Worm (Caenorhabditis elegans): ENCODE data around the gene ZK488.6.

The ZK488.6 gene

ce11 chrV:559940-560339 is 30.3 kb upstream of the ZK488.6 start, which contains the start of gene srx-7:
Gene srx-7 (plus strand): TSS chrV:560195.
- no peak for TF ChIP-seq ham-2 (GFP tag; optimal IDR thresholded peaks at IDR 0.05)
- TF ChIP-seq mep-1 (tag; optimal IDR thresholded peaks at IDR 0.05) = no peak
- no peak for TF ChIP-seq cnd-1 (tag; optimal IDR thresholded peaks at IDR 0.05)
- TF ChIP-seq lin-13 (tag; optimal IDR thresholded peaks at IDR 0.05) = no peak
- TF ChIP-seq elt-1 (tag; optimal IDR thresholded peaks at IDR 0.05; ENCODE audit: borderline replicate concordance, insufficient read depth) = no peak

ce11 chrV:562834-563233 is 27.4 kb upstream of the ZK488.6 start, which contains the start of gene C14C6.2:
Gene C14C6.2 (plus strand): TSS chrV:563134.
- no peak for TF ChIP-seq zip-8 (tag; optimal IDR thresholded peaks at IDR 0.05)
- TF ChIP-seq drap-1 (GFP tag; optimal IDR thresholded peaks at IDR 0.05) = no peak
- TF ChIP-seq nhr-12 (tag; optimal IDR thresholded peaks at IDR 0.05) = no peak
- TF ChIP-seq lin-32 (GFP tag; optimal IDR thresholded peaks at IDR 0.05) = no peak
- no peak for TF ChIP-seq ceh-83 (GFP tag; optimal IDR thresholded peaks at IDR 0.05)
- TF ChIP-seq mls-2 (tag; optimal IDR thresholded peaks at IDR 0.05) = no peak
- TF ChIP-seq ham-2 (GFP tag; optimal IDR thresholded peaks at IDR 0.05) = no peak
- TF ChIP-seq ceh-43 (GFP tag; optimal IDR thresholded peaks at IDR 0.05) = no peak
- TF ChIP-seq lin-13 (tag; optimal IDR thresholded peaks at IDR 0.05) = no peak
- no peak for TF ChIP-seq tbx-8 (GFP tag; optimal IDR thresholded peaks at IDR 0.05)
- no peak for TF ChIP-seq hlh-1 (tag; optimal IDR thresholded peaks at IDR 0.05)
- no peak for TF ChIP-seq nhr-237 (tag; optimal IDR thresholded peaks at IDR 0.05)
- no peak for TF ChIP-seq unc-39 (tag; optimal IDR thresholded peaks at IDR 0.05)
- no peak for TF ChIP-seq nhr-2 (tag; optimal IDR thresholded peaks at IDR 0.05)
- no peak for TF ChIP-seq bed-3 (GFP tag; optimal IDR thresholded peaks at IDR 0.05)
- no peak for TF ChIP-seq cnd-1 (tag; optimal IDR thresholded peaks at IDR 0.05)

ce11 chrV:565984-566383 is 24.3 kb upstream of the ZK488.6 start, which contains the start of gene sri-73:
Gene sri-73 (minus strand): TSS chrV:566084.
- TF ChIP-seq ham-2 (GFP tag; optimal IDR thresholded peaks at IDR 0.05) (no peak), pha-4 (tag; optimal IDR thresholded peaks at IDR 0.05) (no peak), ceh-39 (tag; optimal IDR thresholded peaks at IDR 0.05) (no peak), elt-3 (tag; optimal IDR thresholded peaks at IDR 0.05) (no peak)

ce11 chrV:568105-568504 is 22.2 kb upstream of the ZK488.6 start, which contains the start of gene sri-72:
Gene sri-72 (minus strand): TSS chrV:568205.
- no peak for TF ChIP-seq sptf-1 (tag; optimal IDR thresholded peaks at IDR 0.05)
- TF ChIP-seq M03D4.4 (tag; optimal IDR thresholded peaks at IDR 0.05) = no peak

ce11 chrV:574639-575038 is 15.6 kb upstream of the ZK488.6 start, which contains the start of gene C14C6.13:
Gene C14C6.13 (minus strand): TSS chrV:574739.
- TF ChIP-seq ceh-39 (tag; optimal IDR thresholded peaks at IDR 0.05) (no peak), ham-2 (GFP tag; optimal IDR thresholded peaks at IDR 0.05) (no peak), sem-2 (GFP tag; optimal IDR thresholded peaks at IDR 0.05) (no peak), ceh-43 (GFP tag; optimal IDR thresholded peaks at IDR 0.05) (no peak), tbx-8 (GFP tag; optimal IDR thresholded peaks at IDR 0.05) (no peak), ztf-11 (tag; optimal IDR thresholded peaks at IDR 0.05) (no peak), hlh-1 (tag; optimal IDR thresholded peaks at IDR 0.05) (no peak), mab-5 (tag; optimal IDR thresholded peaks at IDR 0.05) (no peak), pha-4 (tag; optimal IDR thresholded peaks at IDR 0.05) (no peak), blmp-1 (tag; optimal IDR thresholded peaks at IDR 0.05) (no peak), mls-2 (tag; optimal IDR thresholded peaks at IDR 0.05) (no peak), lin-32 (GFP tag; optimal IDR thresholded peaks at IDR 0.05) (no peak), nhr-12 (tag; optimal IDR thresholded peaks at IDR 0.05) (no peak), bed-3 (GFP tag; optimal IDR thresholded peaks at IDR 0.05) (no peak), M03D4.4 (tag; optimal IDR thresholded peaks at IDR 0.05) (no peak), mep-1 (tag; optimal IDR thresholded peaks at IDR 0.05) (no peak), nhr-28 (tag; optimal IDR thresholded peaks at IDR 0.05) (no peak), ces-1 (GFP tag; optimal IDR thresholded peaks at IDR 0.05) (no peak), snpc-4 (tag; optimal IDR thresholded peaks at IDR 0.05) (no peak)

ce11 chrV:576070-576469 is 14.2 kb upstream of the ZK488.6 start, which contains the start of gene K06H6.5:
Gene K06H6.5 (plus strand): TSS chrV:576370.
- TF ChIP-seq unc-39 (tag; optimal IDR thresholded peaks at IDR 0.05) (no peak), ceh-39 (tag; optimal IDR thresholded peaks at IDR 0.05) (no peak), bed-3 (GFP tag; optimal IDR thresholded peaks at IDR 0.05) (no peak), ceh-43 (GFP tag; optimal IDR thresholded peaks at IDR 0.05) (no peak), nhr-28 (tag; optimal IDR thresholded peaks at IDR 0.05) (no peak), lsy-2 (tag; optimal IDR thresholded peaks at IDR 0.05) (no peak), mep-1 (tag; optimal IDR thresholded peaks at IDR 0.05) (no peak), mls-2 (tag; optimal IDR thresholded peaks at IDR 0.05) (no peak), elt-3 (tag; optimal IDR thresholded peaks at IDR 0.05) (no peak), unc-62 (GFP tag; optimal IDR thresholded peaks at IDR 0.05) (no peak), ztf-11 (tag; optimal IDR thresholded peaks at IDR 0.05) (no peak), ham-2 (GFP tag; optimal IDR thresholded peaks at IDR 0.05) (no peak), drap-1 (GFP tag; optimal IDR thresholded peaks at IDR 0.05) (no peak)

All from whole organism, mixed stage, embryonic.